Worm (Caenorhabditis elegans): ENCODE results near the gene madd-3.

The madd-3 gene

DNA sequence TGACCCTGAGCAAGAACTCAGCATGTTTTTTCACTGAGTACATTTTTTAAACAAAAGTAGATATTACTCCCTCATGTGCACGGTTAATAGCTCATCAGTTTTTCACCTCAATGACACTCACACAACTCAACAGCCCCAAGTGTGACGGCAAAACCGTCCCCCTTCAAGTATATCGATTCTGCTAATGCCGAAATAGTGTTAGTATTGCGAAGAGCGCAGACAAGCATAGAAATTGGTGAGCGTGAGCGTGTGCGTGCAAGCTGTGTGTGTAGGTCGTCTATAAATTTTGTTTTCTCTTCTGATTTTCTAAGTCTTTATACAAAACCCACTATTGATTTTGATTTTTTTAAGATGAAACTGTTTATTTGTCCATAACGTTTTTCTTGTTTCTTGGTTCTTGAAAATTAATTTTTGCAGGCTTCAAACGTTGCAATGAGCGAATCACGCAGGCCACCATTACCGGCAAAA is 58.1 kb downstream of the madd-3 start, which contains the start of gene K04C1.2:
Gene K04C1.2 (plus strand): TSS at position 418 of the 468 bp plus-strand sequence.
- TF ChIP-seq sox-4 (tag; optimal IDR thresholded peaks at IDR 0.05) (no peak), rnt-1 (tag; optimal IDR thresholded peaks at IDR 0.05) (peak; percentile 52), elt-3 (tag; optimal IDR thresholded peaks at IDR 0.05) (peak in 1 of 6 experiments; percentile 5), grh-1 (GFP tag; IDR thresholded peaks at IDR 0.05) (no peak), lin-14 (GFP tag; optimal IDR thresholded peaks at IDR 0.05) (peak; percentile 52), lsy-2 (tag; optimal IDR thresholded peaks at IDR 0.05) (peak; percentile 36 to 38), pax-3 (tag; optimal IDR thresholded peaks at IDR 0.05) (no peak), nhr-237 (tag; optimal IDR thresholded peaks at IDR 0.05) (no peak), mdl-1 (tag; optimal IDR thresholded peaks at IDR 0.05) (peak in 1 of 2 experiments; percentile 22), ceh-82 (tag; optimal IDR thresholded peaks at IDR 0.05) (peak in 1 of 3 experiments; percentile 52), aly-2 (tag; optimal IDR thresholded peaks at IDR 0.05) (no peak), efl-1 (optimal IDR thresholded peaks at IDR 0.05) (peak; percentile 10 to 20), efl-1 (GFP tag; optimal IDR thresholded peaks at IDR 0.05 in 1 of 2) (peak in 1 of 2 experiments; percentile 33), mep-1 (tag; optimal IDR thresholded peaks at IDR 0.05) (peak; percentile 38), ceh-90 (tag; optimal IDR thresholded peaks at IDR 0.05) (no peak), nhr-12 (tag; optimal IDR thresholded peaks at IDR 0.05) (no peak), nhr-20 (tag; optimal IDR thresholded peaks at IDR 0.05) (peak; percentile 24), efl-3 (GFP tag; optimal IDR thresholded peaks at IDR 0.05) (no peak), sup-37 (GFP tag; optimal IDR thresholded peaks at IDR 0.05) (no peak), lin-35 (GFP tag; optimal IDR thresholded peaks at IDR 0.05) (peak; percentile 32 to 68), isw-1 (GFP tag; IDR thresholded peaks at IDR 0.05) (no peak), blmp-1 (tag; optimal IDR thresholded peaks at IDR 0.05) (peak; percentile 20), dsc-1 (tag; optimal IDR thresholded peaks at IDR 0.05) (no peak), unc-98 (GFP tag; IDR thresholded peaks at IDR 0.05) (no peak), swsn-7 (tag; optimal IDR thresholded peaks at IDR 0.05) (peak; percentile 24), nhr-71 (tag; optimal IDR thresholded peaks at IDR 0.05) (peak; percentile 33), hpl-2 (GFP tag; optimal IDR thresholded peaks at IDR 0.05) (no peak), ceh-8 (GFP tag; optimal IDR thresholded peaks at IDR 0.05) (no peak), snu-23 (GFP tag; optimal IDR thresholded peaks at IDR 0.05) (peak; percentile 59), fkh-10 (GFP tag; optimal IDR thresholded peaks at IDR 0.05) (no peak), ztf-11 (tag; optimal IDR thresholded peaks at IDR 0.05) (no peak), unc-86 (tag; optimal IDR thresholded peaks at IDR 0.05) (no peak), aha-1 (tag; optimal IDR thresholded peaks at IDR 0.05) (no peak), dpl-1 (GFP tag; optimal IDR thresholded peaks at IDR 0.05) (peak in 1 of 3 experiments; percentile 35), nhr-47 (tag; optimal IDR thresholded peaks at IDR 0.05) (peak; percentile 6), pag-3 (tag; optimal IDR thresholded peaks at IDR 0.05; ENCODE audit: borderline replicate concordance, insufficient read depth) (no peak), fkh-4 (tag; optimal IDR thresholded peaks at IDR 0.05; ENCODE audit: borderline replicate concordance) (no peak), nhr-84 (tag; optimal IDR thresholded peaks at IDR 0.05) (no peak)

DNA sequence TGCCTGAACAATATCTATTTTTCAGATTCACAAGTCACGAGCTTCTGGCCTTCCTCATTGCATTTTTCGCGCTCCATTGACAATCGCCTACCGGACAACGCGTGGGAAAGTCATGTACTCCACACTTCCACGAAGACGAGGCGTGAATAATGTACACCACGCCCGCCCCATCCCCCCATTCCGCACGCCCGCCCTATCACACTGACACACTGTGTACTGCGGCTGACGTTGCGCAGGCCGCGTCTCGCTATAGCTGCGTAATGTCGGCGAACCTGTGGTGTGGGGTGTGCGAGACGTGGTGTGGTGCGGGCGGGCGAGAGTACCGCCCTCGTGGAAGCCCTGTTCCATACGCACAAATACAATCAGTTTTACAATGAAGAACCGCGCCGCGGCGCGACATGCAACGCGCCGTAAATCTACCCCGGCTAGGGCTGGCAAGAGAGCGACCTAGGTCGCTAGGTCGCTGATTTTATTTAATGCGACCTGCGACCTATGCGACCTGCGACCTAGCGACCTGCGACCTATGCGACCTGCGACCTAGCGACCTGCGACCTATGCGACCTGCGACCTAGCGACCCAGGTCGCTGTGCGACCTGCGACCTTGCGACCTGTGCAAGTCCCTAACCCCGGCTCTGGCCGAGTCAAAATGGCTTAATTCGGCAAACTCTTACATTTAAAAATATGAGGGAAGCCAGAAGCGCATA is 60.2 kb downstream of the madd-3 start:
- TF ChIP-seq nhr-47 (tag; optimal IDR thresholded peaks at IDR 0.05), result no peak
- no peak for TF ChIP-seq rnt-1 (tag; optimal IDR thresholded peaks at IDR 0.05)

- TF ChIP-seq nhr-71 (tag; optimal IDR thresholded peaks at IDR 0.05), result no peak
- no peak for TF ChIP-seq ets-5 (GFP tag; IDR thresholded peaks at IDR 0.05)
- TF ChIP-seq unc-30 (tag; optimal IDR thresholded peaks at IDR 0.05), result no peak
- no peak for TF ChIP-seq nhr-12 (tag; optimal IDR thresholded peaks at IDR 0.05)
- TF ChIP-seq ces-1 (GFP tag; optimal IDR thresholded peaks at IDR 0.05), result no peak
- no peak for TF ChIP-seq nhr-77 (tag; optimal IDR thresholded peaks at IDR 0.05)
- TF ChIP-seq fkh-8 (tag; optimal IDR thresholded peaks at IDR 0.05), result no peak
- TF ChIP-seq zip-4 (GFP tag; optimal IDR thresholded peaks at IDR 0.05), result no peak
- TF ChIP-seq lin-14 (GFP tag; optimal IDR thresholded peaks at IDR 0.05), result no peak
- no peak for TF ChIP-seq nhr-47 (tag; optimal IDR thresholded peaks at IDR 0.05)
- no peak for TF ChIP-seq ceh-82 (tag; optimal IDR thresholded peaks at IDR 0.05)
- TF ChIP-seq alr-1 (tag; optimal IDR thresholded peaks at IDR 0.05; ENCODE audit: borderline replicate concordance), result no peak
- TF ChIP-seq blmp-1 (tag; optimal IDR thresholded peaks at IDR 0.05), result no peak
- no peak for TF ChIP-seq fkh-4 (tag; optimal IDR thresholded peaks at IDR 0.05; ENCODE audit: borderline replicate concordance)
- TF ChIP-seq nhr-19 (GFP tag; conservative IDR thresholded peaks at IDR 0.05), result no peak
- no peak for TF ChIP-seq ama-1 (optimal IDR thresholded peaks at IDR 0.05)
- TF ChIP-seq unc-62 (GFP tag; optimal IDR thresholded peaks at IDR 0.05), result no peak
- TF ChIP-seq dsc-1 (tag; optimal IDR thresholded peaks at IDR 0.05), result no peak
- TF ChIP-seq nhr-28 (tag; optimal IDR thresholded peaks at IDR 0.05), result no peak
- TF ChIP-seq ceh-8 (GFP tag; optimal IDR thresholded peaks at IDR 0.05), result no peak
These were observed 61.5 kb downstream of the madd-3 start, which contains the start of gene srg-37 for ce11 chrX:14234932-14235331. TSS of gene srg-37 (minus strand) at chrX:14235032.
